Worm (Caenorhabditis elegans) whole organism, mixed stage, embryonic: Measurements from ENCODE around the gene spn-4.

Experiments
- M03D4.4 ChIP-seq: sonication (generic microtip); optimal IDR thresholded peaks from 2 replicates; lab custom pipeline; 2017; ENCODE audit warnings: mild to moderate bottlenecking, missing genetic modification characterization, missing compliant biosample characterization
- bed-3 ChIP-seq: fragments of 200-800 bp; sonication (Bioruptor generic); optimal IDR thresholded peaks from 3 replicates; lab custom pipeline; 2018; ENCODE audit warnings: mild to moderate bottlenecking, missing genetic modification characterization, moderate library complexity, missing compliant biosample characterization
- blmp-1 ChIP-seq: fragments of 150-350 bp; optimal IDR thresholded peaks from 2 replicates; lab custom pipeline; 2014; ENCODE audit warnings: missing biosample characterization, missing genetic modification characterization
- ceh-39 ChIP-seq: fragments of 150-350 bp; optimal IDR thresholded peaks from 2 replicates; lab custom pipeline; 2014; ENCODE audit warnings: missing biosample characterization, missing genetic modification characterization
- ceh-43 ChIP-seq: fragments of 200-800 bp; sonication (Bioruptor generic); optimal IDR thresholded peaks from 2 replicates; lab custom pipeline; 2018; ENCODE audit warnings: mild to moderate bottlenecking, missing genetic modification characterization, moderate library complexity, missing compliant biosample characterization
- ceh-83 ChIP-seq: fragments of 200-800 bp; sonication (Bioruptor generic); optimal IDR thresholded peaks from 2 replicates; lab custom pipeline; 2018; ENCODE audit warnings: mild to moderate bottlenecking, missing genetic modification characterization, missing compliant biosample characterization
- ces-1 ChIP-seq: fragments of 150-350 bp; optimal IDR thresholded peaks from 2 replicates; lab custom pipeline; 2014; ENCODE audit warnings: missing biosample characterization, missing genetic modification reagents, missing genetic modification characterization
- cnd-1 ChIP-seq: fragments of 200-800 bp; sonication (Bioruptor generic); optimal IDR thresholded peaks from 2 replicates; lab custom pipeline; 2018; ENCODE audit warnings: mild to moderate bottlenecking, missing genetic modification characterization, missing compliant biosample characterization
- drap-1 ChIP-seq: fragments of 200-800 bp; sonication (Bioruptor generic); optimal IDR thresholded peaks from 3 replicates; lab custom pipeline; 2018; ENCODE audit warnings: mild to moderate bottlenecking, missing genetic modification characterization, missing compliant biosample characterization
- elt-1 ChIP-seq: sonication (generic microtip); optimal IDR thresholded peaks from 2 replicates; lab custom pipeline; 2017; ENCODE audit warnings: missing genetic modification characterization, mild to moderate bottlenecking, missing compliant biosample characterization, antibody characterized with exemption, moderate library complexity, borderline replicate concordance; ENCODE audit not compliant: insufficient read depth
- elt-3 ChIP-seq: fragments of 150-350 bp; optimal IDR thresholded peaks from 2 replicates; lab custom pipeline; 2014; ENCODE audit warnings: missing biosample characterization, missing genetic modification characterization
- flh-1 ChIP-seq: fragments of 200-800 bp; sonication (Bioruptor generic); optimal IDR thresholded peaks from 2 replicates; lab custom pipeline; 2018; ENCODE audit warnings: mild to moderate bottlenecking, missing genetic modification characterization, moderate library complexity, missing compliant biosample characterization
- ham-2 ChIP-seq: fragments of 200-800 bp; sonication (Bioruptor generic); optimal IDR thresholded peaks from 2 replicates; lab custom pipeline; 2018; ENCODE audit warnings: mild to moderate bottlenecking, missing genetic modification characterization, missing compliant biosample characterization
- hlh-1 ChIP-seq: fragments of 150-350 bp; optimal IDR thresholded peaks from 2 replicates; lab custom pipeline; 2014; ENCODE audit warnings: missing biosample characterization, missing genetic modification reagents, missing genetic modification characterization
- lin-13 ChIP-seq: fragments of 150-350 bp; optimal IDR thresholded peaks from 2 replicates; lab custom pipeline; 2014; ENCODE audit warnings: missing biosample characterization, missing genetic modification characterization
- lin-32 ChIP-seq: fragments of 200-800 bp; sonication (Bioruptor generic); optimal IDR thresholded peaks from 2 replicates; lab custom pipeline; 2018; ENCODE audit warnings: mild to moderate bottlenecking, missing genetic modification characterization, missing compliant biosample characterization
- lsy-2 ChIP-seq: fragments of 150-350 bp; optimal IDR thresholded peaks from 2 replicates; lab custom pipeline; 2014; ENCODE audit warnings: missing biosample characterization, missing genetic modification characterization
- mab-5 ChIP-seq: fragments of 150-350 bp; optimal IDR thresholded peaks from 2 replicates; lab custom pipeline; 2014; ENCODE audit warnings: missing biosample characterization, missing genetic modification characterization
- mep-1 ChIP-seq: fragments of 150-350 bp; optimal IDR thresholded peaks from 2 replicates; lab custom pipeline; 2017; ENCODE audit warnings: missing biosample characterization, missing genetic modification reagents, missing genetic modification characterization, inconsistent platforms
- mls-2 ChIP-seq: sonication (generic microtip); optimal IDR thresholded peaks from 2 replicates; lab custom pipeline; 2016; ENCODE audit warnings: mild to moderate bottlenecking, missing genetic modification characterization, moderate library complexity, missing compliant biosample characterization
- nhr-2 ChIP-seq: fragments of 150-350 bp; optimal IDR thresholded peaks from 2 replicates; lab custom pipeline; 2014; ENCODE audit warnings: missing biosample characterization, missing genetic modification characterization
- nhr-28 ChIP-seq: fragments of 150-350 bp; optimal IDR thresholded peaks from 2 replicates; lab custom pipeline; 2014; ENCODE audit warnings: missing biosample characterization, missing genetic modification characterization
- pha-4 ChIP-seq: fragments of 150-350 bp; optimal IDR thresholded peaks from 2 replicates; lab custom pipeline; 2018; ENCODE audit warnings: missing biosample characterization, missing genetic modification reagents, missing genetic modification characterization
- sem-2 ChIP-seq: fragments of 200-800 bp; sonication (Bioruptor generic); optimal IDR thresholded peaks from 2 replicates; lab custom pipeline; 2018; ENCODE audit warnings: mild to moderate bottlenecking, missing genetic modification characterization, missing compliant biosample characterization
- snpc-4 ChIP-seq: fragments of 150-350 bp; optimal IDR thresholded peaks from 2 replicates; lab custom pipeline; 2014; ENCODE audit warnings: missing biosample characterization, missing genetic modification characterization
- tbx-8 ChIP-seq: fragments of 200-800 bp; sonication (Bioruptor generic); optimal IDR thresholded peaks from 2 replicates; lab custom pipeline; 2018; ENCODE audit warnings: mild to moderate bottlenecking, missing genetic modification characterization, moderate library complexity, missing compliant biosample characterization
- unc-120 ChIP-seq: sonication (generic microtip); optimal IDR thresholded peaks from 2 replicates; lab custom pipeline; 2017; ENCODE audit warnings: missing genetic modification characterization, missing compliant biosample characterization; ENCODE audit not compliant: poor library complexity, severe bottlenecking
- unc-39 ChIP-seq: fragments of 150-350 bp; optimal IDR thresholded peaks from 2 replicates; lab custom pipeline; 2014; ENCODE audit warnings: missing biosample characterization, missing genetic modification characterization
- unc-62 ChIP-seq: fragments of 150-350 bp; optimal IDR thresholded peaks from 2 replicates; lab custom pipeline; 2014; ENCODE audit warnings: missing biosample characterization, missing genetic modification reagents, missing genetic modification characterization

The spn-4 gene

DNA sequence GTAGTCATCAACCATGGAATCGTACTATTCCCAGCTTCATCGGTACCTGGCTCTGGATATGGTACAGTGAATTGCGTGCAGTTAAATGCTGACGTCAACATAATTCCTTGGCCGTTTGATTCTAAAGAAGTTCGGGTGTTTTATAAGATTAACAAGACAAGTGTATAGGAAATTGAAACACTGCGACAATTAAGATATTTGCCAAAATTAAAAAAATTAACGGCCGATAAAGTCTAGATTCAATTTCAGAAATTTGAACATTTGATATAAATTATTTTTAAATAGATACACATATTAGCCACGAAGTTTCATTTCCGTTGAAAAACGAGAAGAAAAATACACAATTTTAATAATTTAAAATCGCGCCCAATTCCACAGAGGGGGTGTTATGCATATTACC lies 21.6 kb upstream of the spn-4 start, which contains the start of gene dmsr-12:
TSS of gene dmsr-12 (minus strand) at position 101 of the 400 bp plus-strand sequence.
- TF ChIP-seq nhr-2 (tag; lab: Kevin White, UChicago) (no peak), unc-62 (GFP tag; lab: Kevin White, UChicago) (no peak), mls-2 (tag; lab: Kevin White, UChicago) (no peak), sem-2 (GFP tag; lab: Kevin White, UChicago) (no peak), flh-1 (GFP tag; lab: Kevin White, UChicago) (no peak), mab-5 (no peak), bed-3 (GFP tag; lab: Kevin White, UChicago) (no peak), ceh-39 (tag; lab: Kevin White, UChicago) (no peak), lin-13 (tag; lab: Kevin White, UChicago) (no peak), drap-1 (GFP tag; lab: Kevin White, UChicago) (no peak), snpc-4 (tag; lab: Kevin White, UChicago) (no peak), ceh-83 (GFP tag; lab: Kevin White, UChicago) (no peak), elt-3 (no peak)

DNA sequence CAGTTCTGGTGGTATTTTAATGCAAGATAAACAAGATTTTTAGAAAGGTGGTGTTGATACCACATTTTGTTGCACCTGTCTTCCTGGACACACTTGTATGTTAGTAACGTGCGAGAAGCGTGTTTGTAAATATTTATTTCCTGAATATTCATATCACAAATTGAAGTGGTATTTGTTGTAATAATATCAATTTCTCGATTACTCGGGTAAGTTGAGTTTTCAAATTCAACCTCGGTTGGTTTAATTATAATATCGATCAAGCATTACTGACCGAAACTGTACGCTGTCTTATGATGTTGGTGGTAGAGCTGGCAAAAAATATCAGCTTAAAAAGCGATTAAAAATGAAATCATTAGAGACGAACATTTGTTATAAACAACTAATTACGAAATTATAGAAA lies 19.3 kb upstream of the spn-4 start, which contains the start of gene dmsr-11:
TSS of gene dmsr-11 (minus strand) at position 101 of the 400 bp plus-strand sequence.
- TF ChIP-seq drap-1 (GFP tag; lab: Kevin White, UChicago) (no peak), tbx-8 (GFP tag; lab: Kevin White, UChicago) (no peak), mls-2 (tag; lab: Kevin White, UChicago) (no peak), nhr-28 (tag; lab: Kevin White, UChicago) (no peak), sem-2 (GFP tag; lab: Kevin White, UChicago) (no peak), ces-1 (GFP tag; lab: Kevin White, UChicago) (no peak), hlh-1 (tag; lab: Kevin White, UChicago) (no peak), blmp-1 (tag; lab: Kevin White, UChicago) (no peak), M03D4.4 (tag; lab: Kevin White, UChicago) (no peak), nhr-2 (tag; lab: Kevin White, UChicago) (no peak), bed-3 (GFP tag; lab: Kevin White, UChicago) (no peak), ceh-39 (tag; lab: Kevin White, UChicago) (no peak), unc-62 (GFP tag; lab: Kevin White, UChicago) (no peak), ceh-43 (GFP tag; lab: Kevin White, UChicago) (no peak), snpc-4 (tag; lab: Kevin White, UChicago) (no peak)

DNA sequence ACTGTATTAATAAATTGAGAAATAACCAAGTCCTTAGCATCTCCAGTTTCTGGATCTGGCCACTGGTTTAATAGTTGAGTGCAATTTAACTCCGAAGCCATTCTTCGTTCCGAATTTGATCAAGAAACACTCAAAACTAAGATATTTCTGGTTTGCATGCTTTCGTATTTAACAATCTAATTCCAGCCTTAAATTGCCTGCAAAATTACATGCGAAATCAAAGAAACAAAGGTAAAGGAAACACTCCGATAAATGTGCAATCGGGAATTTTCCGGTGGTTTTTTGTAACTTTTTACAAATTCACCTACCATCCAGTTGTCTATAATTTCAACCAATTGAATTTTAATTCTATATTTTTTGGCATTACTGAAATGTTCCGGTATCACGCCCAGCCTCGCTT lies 17.1 kb upstream of the spn-4 start, which contains the start of gene dmsr-10:
TSS of gene dmsr-10 (minus strand) at position 101 of the 400 bp plus-strand sequence.
- TF ChIP-seq ham-2 (GFP tag; lab: Kevin White, UChicago) (no peak), nhr-2 (tag; lab: Kevin White, UChicago) (no peak), lin-13 (tag; lab: Kevin White, UChicago) (no peak), snpc-4 (tag; lab: Kevin White, UChicago) (no peak), tbx-8 (GFP tag; lab: Kevin White, UChicago) (no peak), bed-3 (GFP tag; lab: Kevin White, UChicago) (no peak), unc-62 (GFP tag; lab: Kevin White, UChicago) (no peak), cnd-1 (tag; lab: Kevin White, UChicago) (no peak), elt-1 (tag; lab: Kevin White, UChicago) (no peak), flh-1 (GFP tag; lab: Kevin White, UChicago) (no peak), unc-120 (tag; lab: Kevin White, UChicago) (no peak), mep-1 (tag; lab: Kevin White, UChicago) (no peak), drap-1 (GFP tag; lab: Kevin White, UChicago) (no peak), pha-4 (tag; lab: Kevin White, UChicago) (no peak), unc-39 (tag; lab: Kevin White, UChicago) (no peak)

DNA sequence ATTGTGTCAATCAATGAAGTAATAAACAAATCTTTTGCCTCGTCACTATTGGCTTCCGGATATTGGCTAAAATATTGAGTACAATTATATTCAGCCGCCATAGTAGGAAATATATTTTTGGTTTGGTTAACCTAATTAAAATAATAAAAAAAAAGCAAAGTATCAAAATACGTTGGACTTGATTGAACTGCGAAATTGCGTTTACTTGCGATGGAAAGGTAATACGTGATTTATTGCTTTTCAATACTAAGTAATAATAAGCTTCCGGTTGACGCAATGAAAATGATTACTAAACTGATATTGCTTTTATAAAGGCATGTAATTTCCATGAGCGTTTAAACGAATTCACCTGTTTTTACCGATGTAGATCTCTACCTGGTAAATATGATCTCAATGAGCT lies 14.9 kb upstream of the spn-4 start, which contains the start of gene dmsr-9:
TSS of gene dmsr-9 (minus strand) at position 101 of the 400 bp plus-strand sequence.
- no peak for TF ChIP-seq ceh-83 (GFP tag; lab: Kevin White, UChicago)
- no peak for TF ChIP-seq ces-1 (GFP tag; lab: Kevin White, UChicago)
- TF ChIP-seq nhr-28 (tag; lab: Kevin White, UChicago) = no peak
- no peak for TF ChIP-seq elt-1 (tag; lab: Kevin White, UChicago)
- no peak for TF ChIP-seq hlh-1 (tag; lab: Kevin White, UChicago)
- no peak for TF ChIP-seq lin-32 (GFP tag; lab: Kevin White, UChicago)
- no peak for TF ChIP-seq unc-120 (tag; lab: Kevin White, UChicago)
- TF ChIP-seq tbx-8 (GFP tag; lab: Kevin White, UChicago) = no peak
- no peak for TF ChIP-seq ceh-43 (GFP tag; lab: Kevin White, UChicago)
- no peak for TF ChIP-seq mls-2 (tag; lab: Kevin White, UChicago)
- TF ChIP-seq blmp-1 (tag; lab: Kevin White, UChicago) = no peak
- no peak for TF ChIP-seq lsy-2
- TF ChIP-seq ham-2 (GFP tag; lab: Kevin White, UChicago) = no peak
- no peak for TF ChIP-seq snpc-4 (tag; lab: Kevin White, UChicago)
